Fruit fly (Drosophila melanogaster) whole organism, prepupa: ENCODE results near the gene CG32988.

ENCODE experiments used
- Blimp-1 ChIP-seq: fragments of 200-800 bp; sonication (Bioruptor generic); optimal IDR thresholded peaks from 3 replicates; lab custom pipeline; 2017; ENCODE audit warnings: missing biosample characterization, missing genetic modification characterization, mild to moderate bottlenecking, moderate library complexity, missing genetic modification reagents
- CG10669 ChIP-seq: fragments of 200-800 bp; sonication (Bioruptor generic); optimal IDR thresholded peaks from 3 replicates; lab custom pipeline; 2018; ENCODE audit warnings: missing biosample characterization, mild to moderate bottlenecking, missing genetic modification characterization, moderate library complexity
- CG11294 ChIP-seq: fragments of 200-800 bp; sonication (Bioruptor generic); IDR thresholded peaks from 2 replicates; pipeline ENCODE4 v1.3.6; 2022; ENCODE audit warnings: missing biosample characterization, missing genetic modification characterization
- CG16779 ChIP-seq: fragments of 200-800 bp; sonication (Bioruptor generic); optimal IDR thresholded peaks from 3 replicates; lab custom pipeline; 2017; ENCODE audit warnings: missing biosample characterization, mild to moderate bottlenecking, missing genetic modification characterization
- CG32006 ChIP-seq: fragments of 200-800 bp; sonication (Bioruptor generic); optimal IDR thresholded peaks from 3 replicates; lab custom pipeline; 2017; ENCODE audit warnings: missing biosample characterization, mild to moderate bottlenecking, missing genetic modification characterization
- CG34406 ChIP-seq: fragments of 200-800 bp; sonication (Bioruptor generic); optimal IDR thresholded peaks from 3 replicates; lab custom pipeline; 2016; ENCODE audit warnings: missing biosample characterization, missing genetic modification characterization
- CG6163 ChIP-seq: fragments of 200-800 bp; sonication (Bioruptor generic); IDR thresholded peaks from 3 replicates; pipeline ENCODE4 v1.3.6; 2022; ENCODE audit warnings: missing biosample characterization, missing genetic modification characterization
- CG6276 ChIP-seq: fragments of 200-800 bp; sonication (Bioruptor generic); optimal IDR thresholded peaks from 2 replicates; lab custom pipeline; 2017; ENCODE audit warnings: missing biosample characterization, mild to moderate bottlenecking, missing genetic modification characterization
- CG6792 ChIP-seq: fragments of 200-800 bp; sonication (Bioruptor generic); optimal IDR thresholded peaks from 3 replicates; lab custom pipeline; 2016; ENCODE audit warnings: missing biosample characterization, missing genetic modification characterization
- CG6808 ChIP-seq: fragments of 200-800 bp; sonication (Bioruptor generic); optimal IDR thresholded peaks from 3 replicates; lab custom pipeline; 2017; ENCODE audit warnings: missing biosample characterization, missing genetic modification characterization, mild to moderate bottlenecking, moderate library complexity, missing genetic modification reagents
- CG6854 ChIP-seq: fragments of 200-800 bp; sonication (Bioruptor generic); optimal IDR thresholded peaks from 2 replicates; lab custom pipeline; 2017; ENCODE audit warnings: missing biosample characterization, mild to moderate bottlenecking, missing genetic modification characterization
- CG7368 ChIP-seq: fragments of 200-800 bp; sonication (Bioruptor generic); optimal IDR thresholded peaks from 3 replicates; lab custom pipeline; 2016; ENCODE audit warnings: missing biosample characterization, missing genetic modification characterization
- CG8119 ChIP-seq: fragments of 200-800 bp; sonication (Bioruptor generic); IDR thresholded peaks from 3 replicates; pipeline ENCODE4 v1.3.6; 2022; ENCODE audit warnings: missing biosample characterization, missing genetic modification characterization
- CG8319 ChIP-seq: fragments of 200-800 bp; sonication (Bioruptor generic); optimal IDR thresholded peaks from 3 replicates; lab custom pipeline; 2016; ENCODE audit warnings: missing biosample characterization, missing genetic modification characterization
- Eip78C ChIP-seq: fragments of 200-800 bp; sonication (Bioruptor generic); peaks from one replicate; lab custom pipeline; 2016; ENCODE audit warnings: missing biosample characterization, missing genetic modification characterization
- Ets21C ChIP-seq: fragments of 200-800 bp; sonication (Bioruptor generic); optimal IDR thresholded peaks from 3 replicates; lab custom pipeline; 2016; ENCODE audit warnings: missing biosample characterization, missing genetic modification characterization
- Ets96B ChIP-seq: fragments of 200-800 bp; optimal IDR thresholded peaks from 2 replicates; lab custom pipeline; 2019; ENCODE audit warnings: missing biosample characterization, mild to moderate bottlenecking, missing genetic modification characterization, moderate library complexity
- Gug ChIP-seq: fragments of 200-800 bp; sonication (Bioruptor generic); IDR thresholded peaks from 2 replicates; pipeline ENCODE4 v1.3.6; 2022; ENCODE audit warnings: missing biosample characterization, missing genetic modification characterization
- Hr38 ChIP-seq: sonication (Bioruptor generic); optimal IDR thresholded peaks from 2 replicates; lab custom pipeline; 2016; ENCODE audit warnings: missing biosample characterization, missing genetic modification characterization
- Hr4 ChIP-seq: fragments of 200-800 bp; sonication (Bioruptor generic); optimal IDR thresholded peaks from 3 replicates; lab custom pipeline; 2016; ENCODE audit warnings: missing biosample characterization, missing genetic modification characterization
- Lpt ChIP-seq: fragments of 200-800 bp; sonication (Bioruptor generic); optimal IDR thresholded peaks from 3 replicates; lab custom pipeline; 2016; ENCODE audit warnings: missing biosample characterization, missing genetic modification characterization
- Met ChIP-seq: fragments of 200-800 bp; sonication (Bioruptor generic); optimal IDR thresholded peaks from 3 replicates; lab custom pipeline; 2016; ENCODE audit warnings: missing biosample characterization, missing genetic modification characterization
- Smox ChIP-seq: fragments of 200-800 bp; sonication (Bioruptor generic); optimal IDR thresholded peaks from 3 replicates; lab custom pipeline; 2016; ENCODE audit warnings: missing biosample characterization, missing genetic modification characterization
- Sox14 ChIP-seq: fragments of 200-800 bp; sonication (Bioruptor generic); optimal IDR thresholded peaks from 3 replicates; lab custom pipeline; 2016; ENCODE audit warnings: missing biosample characterization, missing genetic modification characterization
- Sox15 ChIP-seq: fragments of 200-800 bp; sonication (Bioruptor generic); optimal IDR thresholded peaks from 3 replicates; lab custom pipeline; 2016; ENCODE audit warnings: missing biosample characterization, missing genetic modification characterization
- achi ChIP-seq: fragments of 200-800 bp; sonication (Bioruptor generic); optimal IDR thresholded peaks from 3 replicates; lab custom pipeline; 2016; ENCODE audit warnings: missing biosample characterization, missing genetic modification characterization
- acj6 ChIP-seq: fragments of 200-800 bp; sonication (Bioruptor generic); optimal IDR thresholded peaks from 3 replicates; lab custom pipeline; 2016; ENCODE audit warnings: missing biosample characterization, missing genetic modification characterization
- dac ChIP-seq: fragments of 200-800 bp; sonication (Bioruptor generic); optimal IDR thresholded peaks from 2 replicates; lab custom pipeline; 2017; ENCODE audit warnings: missing biosample characterization, mild to moderate bottlenecking, missing genetic modification characterization
- dsx ChIP-seq: fragments of 200-800 bp; optimal IDR thresholded peaks from 3 replicates; lab custom pipeline; 2019; ENCODE audit warnings: missing biosample characterization, mild to moderate bottlenecking, missing genetic modification characterization, moderate library complexity; ENCODE audit not compliant: poor library complexity, severe bottlenecking
- eg ChIP-seq: fragments of 200-800 bp; sonication (Bioruptor generic); IDR thresholded peaks from 3 replicates; pipeline ENCODE4 v1.3.6; 2022; ENCODE audit warnings: missing biosample characterization, missing genetic modification characterization
- esn ChIP-seq: fragments of 200-800 bp; sonication (Bioruptor generic); optimal IDR thresholded peaks from 2 replicates; lab custom pipeline; 2016; ENCODE audit warnings: missing biosample characterization, mild to moderate bottlenecking, missing genetic modification characterization, moderate library complexity
- fd85E ChIP-seq: fragments of 200-800 bp; sonication (Bioruptor generic); optimal IDR thresholded peaks from 3 replicates; lab custom pipeline; 2016; ENCODE audit warnings: missing biosample characterization, missing genetic modification characterization
- fkh ChIP-seq: fragments of 200-800 bp; sonication (Bioruptor generic); optimal IDR thresholded peaks from 3 replicates; lab custom pipeline; 2017; ENCODE audit warnings: missing biosample characterization, mild to moderate bottlenecking, missing genetic modification characterization, moderate library complexity
- net ChIP-seq: fragments of 200-800 bp; sonication (Bioruptor generic); optimal IDR thresholded peaks from 3 replicates; lab custom pipeline; 2016; ENCODE audit warnings: missing biosample characterization, missing genetic modification characterization
- salr ChIP-seq, 2 experiments: fragments of 200-800 bp; sonication (Bioruptor generic); optimal IDR thresholded peaks; 3 replicates each; lab custom pipeline; 2016 to 2018; ENCODE audit warnings: missing biosample characterization in 2 of 2, missing genetic modification characterization in 2 of 2, mild to moderate bottlenecking in 1 of 2
- spab ChIP-seq: fragments of 200-800 bp; sonication (Bioruptor generic); optimal IDR thresholded peaks from 2 replicates; lab custom pipeline; 2017; ENCODE audit warnings: missing biosample characterization, mild to moderate bottlenecking, missing genetic modification characterization, missing genetic modification reagents
- ss ChIP-seq, 2 experiments: fragments of 200-800 bp; sonication (Bioruptor generic); optimal IDR thresholded peaks; 2 replicates in 1 of 2; 3 replicates in 1 of 2; lab custom pipeline; 2017 to 2018; ENCODE audit warnings: mild to moderate bottlenecking in 2 of 2, missing biosample characterization in 2 of 2, missing genetic modification characterization in 2 of 2, moderate library complexity in 1 of 2
- svp ChIP-seq: fragments of 200-800 bp; sonication (Bioruptor generic); peaks from one replicate; lab custom pipeline; 2016; ENCODE audit warnings: missing biosample characterization, missing genetic modification characterization
- topi ChIP-seq: fragments of 200-800 bp; sonication (Bioruptor generic); optimal IDR thresholded peaks from 3 replicates; lab custom pipeline; 2016; ENCODE audit warnings: missing biosample characterization, missing genetic modification characterization
- vri ChIP-seq: fragments of 200-800 bp; sonication (Bioruptor generic); optimal IDR thresholded peaks from 3 replicates; lab custom pipeline; 2016; ENCODE audit warnings: missing biosample characterization, mild to moderate bottlenecking, missing genetic modification characterization

Gene CG32988

dm6 chr2L:8825222-8825869 is 39.3 kb upstream of the CG32988 start, which contains the start of gene SoxN (continued):
- TF ChIP-seq Ets21C (GFP tag; lab: Kevin White, UChicago) = no peak
- no peak for TF ChIP-seq Eip78C (GFP tag; lab: Kevin White, UChicago)
- TF ChIP-seq CG8319 = no peak
- no peak for TF ChIP-seq CG6792 (GFP tag; lab: Kevin White, UChicago)
- TF ChIP-seq Smox (GFP tag; lab: Kevin White, UChicago) = no peak
- no peak for TF ChIP-seq Met (GFP tag; lab: Kevin White, UChicago)
- TF ChIP-seq eg (GFP tag; lab: Robert Waterston, UW) = 0 out of 3 replicates have a peak, but pooled peaks have one; percentile 6
- no peak for TF ChIP-seq topi (GFP tag; lab: Kevin White, UChicago)
- no peak for TF ChIP-seq CG32006
- TF ChIP-seq CG34406 (GFP tag; lab: Kevin White, UChicago) = no peak
- TF ChIP-seq ss (GFP tag; optimal IDR thresholded peaks at IDR 0.05; lab: Kevin White, UChicago) = peak; percentile 51 to 96
- no peak for TF ChIP-seq CG11294
- TF ChIP-seq fkh (GFP tag; lab: Kevin White, UChicago) = peak; percentile 96
- peak; percentile 17 for TF ChIP-seq esn (GFP tag; lab: Kevin White, UChicago)
- TF ChIP-seq Ets96B (tag; lab: Kevin White, UChicago) = no peak
- no peak for TF ChIP-seq CG10669 (GFP tag; lab: Kevin White, UChicago)
- no peak for TF ChIP-seq CG6808 (GFP tag; lab: Kevin White, UChicago)
- TF ChIP-seq achi (GFP tag; lab: Kevin White, UChicago) = no peak
- TF ChIP-seq CG8119 (GFP tag; lab: Robert Waterston, UW) = 0 out of 3 replicates have a peak, but pooled peaks have one; percentile 29
- peak; percentile 34 for TF ChIP-seq CG7368
- no peak for TF ChIP-seq Blimp-1 (GFP tag; lab: Kevin White, UChicago)
- TF ChIP-seq Lpt (GFP tag; lab: Kevin White, UChicago) = no peak
- TF ChIP-seq acj6 (GFP tag; lab: Kevin White, UChicago) = no peak
- peak; percentile 8 for TF ChIP-seq Sox14
- no peak for TF ChIP-seq CG6276 (GFP tag; lab: Kevin White, UChicago)
- TF ChIP-seq spab (GFP tag; lab: Kevin White, UChicago) = no peak
- no peak for TF ChIP-seq vri (GFP tag; lab: Kevin White, UChicago)
- TF ChIP-seq, all 60 proteins: peak for 13

dm6 chr2L:8828387-8828786 is 36.3 kb upstream of the CG32988 start:
- TF ChIP-seq CG6276 (GFP tag; lab: Kevin White, UChicago) (no peak), svp (GFP tag; lab: Kevin White, UChicago) (no peak), Hr4 (GFP tag; lab: Kevin White, UChicago) (no peak), CG6163 (GFP tag; lab: Robert Waterston, UW) (no peak), esn (GFP tag; lab: Kevin White, UChicago) (no peak), CG16779 (tag; lab: Kevin White, UChicago) (no peak), Lpt (GFP tag; lab: Kevin White, UChicago) (no peak), Gug (no peak), Smox (GFP tag; lab: Kevin White, UChicago) (no peak), Sox15 (GFP tag; lab: Kevin White, UChicago) (no peak), Blimp-1 (GFP tag; lab: Kevin White, UChicago) (no peak), Ets96B (tag; lab: Kevin White, UChicago) (no peak)

dm6 chr2L:8832386-8833210 is 32.1 kb upstream of the CG32988 start:
- no peak for TF ChIP-seq salr (GFP tag; optimal IDR thresholded peaks at IDR 0.05; lab: Kevin White, UChicago)
- TF ChIP-seq Smox (GFP tag; lab: Kevin White, UChicago) = no peak
- TF ChIP-seq Sox14 = no peak
- TF ChIP-seq dsx (GFP tag; lab: Kevin White, UChicago) = no peak
- TF ChIP-seq Ets21C (GFP tag; lab: Kevin White, UChicago) = no peak
- no peak for TF ChIP-seq Ets96B (tag; lab: Kevin White, UChicago)
- no peak for TF ChIP-seq CG6854 (GFP tag; lab: Kevin White, UChicago)
- TF ChIP-seq Hr4 (GFP tag; lab: Kevin White, UChicago) = no peak
- TF ChIP-seq net (GFP tag; lab: Kevin White, UChicago) = no peak
- no peak for TF ChIP-seq Sox15 (GFP tag; lab: Kevin White, UChicago)
- TF ChIP-seq CG10669 (GFP tag; lab: Kevin White, UChicago) = no peak
- no peak for TF ChIP-seq fd85E
- no peak for TF ChIP-seq CG8119 (GFP tag; lab: Robert Waterston, UW)
- no peak for TF ChIP-seq Hr38 (GFP tag; lab: Kevin White, UChicago)
- TF ChIP-seq dac = no peak
